Fruit fly (Drosophila melanogaster) whole organism, pupa: Measurements from ENCODE around the gene CG42538.

Source experiments
- CG10348 ChIP-seq: fragments of 200-800 bp; sonication (Bioruptor generic); IDR thresholded peaks from 2 replicates; pipeline ENCODE4 v1.3.6; 2022; ENCODE audit warnings: missing biosample characterization, missing genetic modification characterization
- CG12605 ChIP-seq: fragments of 200-800 bp; sonication (Bioruptor generic); IDR thresholded peaks from 2 replicates; pipeline ENCODE4 v1.3.6; 2022; ENCODE audit warnings: missing biosample characterization, missing genetic modification characterization
- CG13204 ChIP-seq: fragments of 200-800 bp; sonication (Bioruptor generic); optimal IDR thresholded peaks from 2 replicates; lab custom pipeline; 2018; ENCODE audit warnings: missing biosample characterization, mild to moderate bottlenecking, missing genetic modification characterization, moderate library complexity
- CG14655 ChIP-seq: fragments of 200-800 bp; sonication (Bioruptor generic); optimal IDR thresholded peaks from 3 replicates; lab custom pipeline; 2017; ENCODE audit warnings: mild to moderate bottlenecking, missing biosample characterization, missing genetic modification reagents, missing genetic modification characterization
- CG15710 ChIP-seq: fragments of 200-800 bp; sonication (Bioruptor generic); optimal IDR thresholded peaks from 2 replicates; lab custom pipeline; 2018; ENCODE audit warnings: missing biosample characterization, mild to moderate bottlenecking, missing genetic modification characterization, moderate library complexity
- CG17806 ChIP-seq: fragments of 200-800 bp; sonication (Bioruptor generic); optimal IDR thresholded peaks from 2 replicates; lab custom pipeline; 2018; ENCODE audit warnings: missing biosample characterization, mild to moderate bottlenecking, missing genetic modification characterization, moderate library complexity
- CG32121 ChIP-seq: fragments of 200-800 bp; sonication (Bioruptor generic); IDR thresholded peaks from 2 replicates; pipeline ENCODE4 v1.3.6; 2022; ENCODE audit warnings: missing biosample characterization, missing genetic modification characterization
- CG34367 ChIP-seq: fragments of 200-800 bp; sonication (Bioruptor generic); optimal IDR thresholded peaks from 2 replicates; lab custom pipeline; 2018; ENCODE audit warnings: missing biosample characterization, mild to moderate bottlenecking, missing genetic modification characterization
- CG4496 ChIP-seq: fragments of 200-800 bp; sonication (Bioruptor generic); IDR thresholded peaks from 3 replicates; pipeline ENCODE4 v1.3.6; 2022; ENCODE audit warnings: missing biosample characterization, missing genetic modification characterization
- CG8159 ChIP-seq: fragments of 200-800 bp; sonication (Bioruptor generic); optimal IDR thresholded peaks from 3 replicates; lab custom pipeline; 2018; ENCODE audit warnings: missing biosample characterization, mild to moderate bottlenecking, missing genetic modification characterization, moderate library complexity
- CG8301 ChIP-seq: fragments of 200-800 bp; sonication (Bioruptor generic); optimal IDR thresholded peaks from 2 replicates; lab custom pipeline; 2018; ENCODE audit warnings: missing biosample characterization, mild to moderate bottlenecking, missing genetic modification characterization
- CG9948 ChIP-seq: fragments of 200-800 bp; sonication (Bioruptor generic); optimal IDR thresholded peaks from 2 replicates; lab custom pipeline; 2018; ENCODE audit warnings: missing biosample characterization, mild to moderate bottlenecking, missing genetic modification characterization, moderate library complexity
- D1 ChIP-seq: fragments of 200-800 bp; sonication (Bioruptor generic); optimal IDR thresholded peaks from 2 replicates; lab custom pipeline; 2018; ENCODE audit warnings: missing biosample characterization, mild to moderate bottlenecking, missing genetic modification characterization, moderate library complexity
- EcR ChIP-seq: fragments of 200-800 bp; sonication (Bioruptor generic); optimal IDR thresholded peaks from 3 replicates; lab custom pipeline; 2019; ENCODE audit warnings: missing biosample characterization, missing genetic modification characterization, mild to moderate bottlenecking, moderate library complexity, missing genetic modification reagents
- Ets98B ChIP-seq: fragments of 200-800 bp; sonication (Bioruptor generic); IDR thresholded peaks from 2 replicates; pipeline ENCODE4 v1.3.6; 2022; ENCODE audit warnings: missing biosample characterization, missing genetic modification characterization
- Pif1A ChIP-seq: fragments of 200-800 bp; sonication (Bioruptor generic); optimal IDR thresholded peaks from 3 replicates; lab custom pipeline; 2016; ENCODE audit warnings: missing biosample characterization, missing genetic modification characterization
- Pif1B ChIP-seq: fragments of 200-800 bp; sonication (Bioruptor generic); optimal IDR thresholded peaks from 3 replicates; lab custom pipeline; 2016; ENCODE audit warnings: missing biosample characterization, missing genetic modification characterization
- Snoo ChIP-seq: fragments of 200-800 bp; sonication (Bioruptor generic); optimal IDR thresholded peaks from 3 replicates; lab custom pipeline; 2017; ENCODE audit warnings: missing biosample characterization, mild to moderate bottlenecking, missing genetic modification characterization, inconsistent platforms
- fd96Ca ChIP-seq: fragments of 200-800 bp; sonication (Bioruptor generic); IDR thresholded peaks from 3 replicates; pipeline ENCODE4 v1.3.6; 2022; ENCODE audit warnings: missing biosample characterization, missing genetic modification characterization
- gl ChIP-seq: fragments of 200-800 bp; sonication (Bioruptor generic); optimal IDR thresholded peaks from 2 replicates; lab custom pipeline; 2018; ENCODE audit warnings: missing biosample characterization, mild to moderate bottlenecking, missing genetic modification characterization
- rn ChIP-seq: fragments of 200-800 bp; sonication (Bioruptor generic); IDR thresholded peaks from 2 replicates; pipeline ENCODE4 v1.3.6; 2022; ENCODE audit warnings: missing biosample characterization, missing genetic modification characterization

Gene CG42538

dm6 chr3L:16019144-16020006, 14.9 kb upstream of the CG42538 start:
- TF ChIP-seq CG8159 (peak; percentile 33), Ets98B (GFP tag; lab: Robert Waterston, UW) (no peak), rn (no peak), CG12605 (GFP tag; lab: Robert Waterston, UW) (no peak), CG10348 (GFP tag; lab: Robert Waterston, UW) (no peak), D1 (tag; lab: Kevin White, UChicago) (no peak), Snoo (tag; lab: Kevin White, UChicago) (peak; percentile 15), CG4496 (GFP tag; lab: Robert Waterston, UW) (no peak), Pif1A (GFP tag; lab: Kevin White, UChicago) (no peak), fd96Ca (GFP tag; lab: Robert Waterston, UW) (no peak), Pif1B (GFP tag; lab: Kevin White, UChicago) (no peak), CG14655 (GFP tag; lab: Kevin White, UChicago) (peak; percentile 75), CG9948 (tag; lab: Kevin White, UChicago) (peak; percentile 45), EcR (GFP tag; lab: Kevin White, UChicago) (no peak), CG8301 (peak; percentile 59), CG13204 (GFP tag; lab: Kevin White, UChicago) (no peak), CG17806 (tag; lab: Kevin White, UChicago) (peak; percentile 6), CG15710 (tag; lab: Kevin White, UChicago) (no peak), CG34367 (tag; lab: Kevin White, UChicago) (no peak)

- TF ChIP-seq rn (no peak), CG34367 (tag; lab: Kevin White, UChicago) (peak; percentile 31), CG32121 (GFP tag; lab: Robert Waterston, UW) (no peak), EcR (GFP tag; lab: Kevin White, UChicago) (no peak), CG8301 (peak; percentile 68), CG12605 (GFP tag; lab: Robert Waterston, UW) (no peak), Pif1A (GFP tag; lab: Kevin White, UChicago) (peak; percentile 61), CG13204 (GFP tag; lab: Kevin White, UChicago) (no peak), CG17806 (tag; lab: Kevin White, UChicago) (peak; percentile 55), CG10348 (GFP tag; lab: Robert Waterston, UW) (no peak), CG15710 (tag; lab: Kevin White, UChicago) (peak; percentile 44), CG8159 (peak; percentile 58), Snoo (tag; lab: Kevin White, UChicago) (no peak), CG4496 (GFP tag; lab: Robert Waterston, UW) (peak; percentile 51; the same call in 1 of the 3 replicates), D1 (tag; lab: Kevin White, UChicago) (no peak), CG14655 (GFP tag; lab: Kevin White, UChicago) (peak; percentile 66), Pif1B (GFP tag; lab: Kevin White, UChicago) (peak; percentile 40), CG9948 (tag; lab: Kevin White, UChicago) (peak; percentile 43), gl (tag; lab: Kevin White, UChicago) (no peak), fd96Ca (GFP tag; lab: Robert Waterston, UW) (peak; percentile 60; the same call in 2 of the 3 replicates), Ets98B (GFP tag; lab: Robert Waterston, UW) (peak; percentile 40; the same call in 1 of the 2 replicates)
- TF ChIP-seq, all 21 proteins: peak for 12
These were observed 13.2 kb upstream of the CG42538 start for dm6 chr3L:16021064-16021683.

dm6 chr3L:16023020-16023648, 11.2 kb upstream of the CG42538 start, which contains the start of gene Notum:
Notum (plus strand) TSS chr3L:16023480.
- TF ChIP-seq CG8159 = no peak
- no peak for TF ChIP-seq CG17806 (tag; lab: Kevin White, UChicago)
- TF ChIP-seq CG32121 (GFP tag; lab: Robert Waterston, UW) = no peak
- TF ChIP-seq Ets98B (GFP tag; lab: Robert Waterston, UW) = peak; percentile 19; the same call in 1 of the 2 replicates
- no peak for TF ChIP-seq fd96Ca (GFP tag; lab: Robert Waterston, UW)
- peak; percentile 76 for TF ChIP-seq CG13204 (GFP tag; lab: Kevin White, UChicago)

- TF ChIP-seq CG10348 (GFP tag; lab: Robert Waterston, UW) (no peak), CG9948 (tag; lab: Kevin White, UChicago) (peak; percentile 56), CG8159 (peak; percentile 71), Ets98B (GFP tag; lab: Robert Waterston, UW) (no peak), Pif1A (GFP tag; lab: Kevin White, UChicago) (peak; percentile 67), CG8301 (peak; percentile 50), CG12605 (GFP tag; lab: Robert Waterston, UW) (no peak), gl (tag; lab: Kevin White, UChicago) (no peak), CG32121 (GFP tag; lab: Robert Waterston, UW) (no peak), CG17806 (tag; lab: Kevin White, UChicago) (peak; percentile 59), CG13204 (GFP tag; lab: Kevin White, UChicago) (peak; percentile 66), Snoo (tag; lab: Kevin White, UChicago) (peak; percentile 59), CG4496 (GFP tag; lab: Robert Waterston, UW) (no peak), CG14655 (GFP tag; lab: Kevin White, UChicago) (peak; percentile 58), Pif1B (GFP tag; lab: Kevin White, UChicago) (peak; percentile 32), fd96Ca (GFP tag; lab: Robert Waterston, UW) (peak; percentile 16; the same call in 1 of the 3 replicates), CG15710 (tag; lab: Kevin White, UChicago) (peak; percentile 56), CG34367 (tag; lab: Kevin White, UChicago) (peak; percentile 42), D1 (tag; lab: Kevin White, UChicago) (no peak), EcR (GFP tag; lab: Kevin White, UChicago) (no peak), rn (no peak)
These were observed 9.9 kb upstream of the CG42538 start for dm6 chr3L:16024276-16025019.
